Worm (Caenorhabditis elegans) whole organism, L1 larva: ENCODE results near the gene lig-1.
A peak's percentile ranks its signal among the peaks of the same experiment; 100 is the strongest.

Source experiments
- C04F5.9 ChIP-seq: sonication (generic microtip); optimal IDR thresholded peaks from 2 replicates; lab custom pipeline; 2016; ENCODE audit warnings: missing genetic modification characterization, missing compliant biosample characterization
- Y116A8C.19 ChIP-seq: sonication (generic microtip); optimal IDR thresholded peaks from 2 replicates; lab custom pipeline; 2016; ENCODE audit warnings: missing compliant biosample characterization, missing genetic modification characterization, borderline replicate concordance
- alr-1 ChIP-seq: fragments of 200-800 bp; sonication (Bioruptor generic); optimal IDR thresholded peaks from 2 replicates; lab custom pipeline; 2018; ENCODE audit warnings: borderline replicate concordance, mild to moderate bottlenecking, missing genetic modification characterization, missing compliant biosample characterization
- ceh-63 ChIP-seq: fragments of 200-800 bp; sonication (Bioruptor generic); optimal IDR thresholded peaks from 2 replicates; lab custom pipeline; 2018; ENCODE audit warnings: mild to moderate bottlenecking, missing genetic modification characterization, missing compliant biosample characterization
- dsc-1 ChIP-seq: sonication (generic microtip); optimal IDR thresholded peaks from 2 replicates; lab custom pipeline; 2016; ENCODE audit warnings: mild to moderate bottlenecking, missing genetic modification characterization, missing compliant biosample characterization
- efl-1 ChIP-seq, 4 experiments: fragments of 150-350 bp; optimal IDR thresholded peaks in 3 of 4; peaks in 1 of 4; 1 replicate in 1 of 4; 2 replicates in 3 of 4; lab custom pipeline; 2014; ENCODE audit warnings: missing biosample characterization in 2 of 4, missing genetic modification characterization in 2 of 4, missing genetic modification reagents in 2 of 4
- efl-3 ChIP-seq: fragments of 200-800 bp; sonication (Bioruptor generic); optimal IDR thresholded peaks from 2 replicates; lab custom pipeline; 2018; ENCODE audit warnings: mild to moderate bottlenecking, missing genetic modification characterization, missing compliant biosample characterization
- egl-13 ChIP-seq: sonication (generic microtip); optimal IDR thresholded peaks from 2 replicates; lab custom pipeline; 2016; ENCODE audit warnings: missing genotype, missing genetic modification reagents, missing genetic modification characterization, missing compliant biosample characterization
- egl-27 ChIP-seq, 2 experiments: fragments of 150-350 bp in 1 of 2; sonication (generic microtip); optimal IDR thresholded peaks; 3 replicates each; lab custom pipeline; 2017 to 2018; ENCODE audit warnings: missing biosample characterization in 2 of 2, missing genetic modification characterization in 2 of 2, missing genetic modification reagents in 2 of 2
- fkh-8 ChIP-seq: sonication (generic microtip); optimal IDR thresholded peaks from 2 replicates; lab custom pipeline; 2016; ENCODE audit warnings: mild to moderate bottlenecking, missing genetic modification characterization, missing compliant biosample characterization
- jun-1 ChIP-seq: fragments of 150-350 bp; optimal IDR thresholded peaks from 2 replicates; lab custom pipeline; 2014; ENCODE audit warnings: missing biosample characterization, missing genetic modification reagents, missing genetic modification characterization
- lin-13 ChIP-seq: fragments of 150-350 bp; optimal IDR thresholded peaks from 2 replicates; lab custom pipeline; 2014; ENCODE audit warnings: missing biosample characterization, missing genetic modification reagents, missing genetic modification characterization
- lin-14 ChIP-seq: fragments of 200-800 bp; sonication (Bioruptor generic); optimal IDR thresholded peaks from 2 replicates; lab custom pipeline; 2018; ENCODE audit warnings: mild to moderate bottlenecking, missing genetic modification characterization, moderate library complexity, missing compliant biosample characterization
- lin-15B ChIP-seq: fragments of 150-350 bp; sonication (generic microtip); optimal IDR thresholded peaks from 3 replicates; lab custom pipeline; 2014; ENCODE audit warnings: missing biosample characterization, missing genetic modification characterization
- lin-39 ChIP-seq: fragments of 150-350 bp; optimal IDR thresholded peaks from 2 replicates; lab custom pipeline; 2014; ENCODE audit warnings: missing biosample characterization, missing genetic modification reagents, missing genetic modification characterization
- lir-3 ChIP-seq: sonication (generic microtip); optimal IDR thresholded peaks from 2 replicates; lab custom pipeline; 2016; ENCODE audit warnings: mild to moderate bottlenecking, missing genetic modification characterization, moderate library complexity, missing compliant biosample characterization; ENCODE audit not compliant: poor library complexity
- lsy-2 ChIP-seq, 2 experiments: fragments of 150-350 bp; optimal IDR thresholded peaks; 2 replicates each; lab custom pipeline; 2014; ENCODE audit warnings: missing biosample characterization in 2 of 2, missing genetic modification characterization in 2 of 2
- mab-9 ChIP-seq: fragments of 200-800 bp; sonication (Bioruptor generic); IDR thresholded peaks from 2 replicates; pipeline ENCODE4 v1.3.6; 2022; ENCODE audit warnings: missing genetic modification reagents, missing genetic modification characterization, missing compliant biosample characterization
- mdl-1 ChIP-seq, 2 experiments: fragments of 150-350 bp; optimal IDR thresholded peaks; 2 replicates each; lab custom pipeline; 2014 to 2017; ENCODE audit warnings: missing biosample characterization in 2 of 2, missing genetic modification characterization in 2 of 2, inconsistent platforms in 1 of 2
- mef-2 ChIP-seq: fragments of 150-350 bp; optimal IDR thresholded peaks from 2 replicates; lab custom pipeline; 2014; ENCODE audit warnings: missing biosample characterization, missing genetic modification characterization
- mep-1 ChIP-seq: fragments of 150-350 bp; optimal IDR thresholded peaks from 2 replicates; lab custom pipeline; 2014; ENCODE audit warnings: missing biosample characterization, missing genetic modification characterization
- nhr-11 ChIP-seq: fragments of 150-350 bp; optimal IDR thresholded peaks from 2 replicates; lab custom pipeline; 2014; ENCODE audit warnings: missing biosample characterization, missing genetic modification characterization
- nhr-12 ChIP-seq: sonication (generic microtip); optimal IDR thresholded peaks from 2 replicates; lab custom pipeline; 2017; ENCODE audit warnings: missing biosample characterization, missing genetic modification characterization
- nhr-20 ChIP-seq: sonication (generic microtip); optimal IDR thresholded peaks from 2 replicates; lab custom pipeline; 2016; ENCODE audit warnings: mild to moderate bottlenecking, missing genetic modification characterization, missing compliant biosample characterization
- nhr-47 ChIP-seq: sonication (generic microtip); optimal IDR thresholded peaks from 2 replicates; lab custom pipeline; 2016; ENCODE audit warnings: mild to moderate bottlenecking, missing genetic modification characterization, moderate library complexity, missing compliant biosample characterization
- nhr-71 ChIP-seq: sonication (generic microtip); optimal IDR thresholded peaks from 2 replicates; lab custom pipeline; 2016; ENCODE audit warnings: mild to moderate bottlenecking, missing genetic modification characterization, moderate library complexity, missing compliant biosample characterization
- nhr-76 ChIP-seq: sonication (generic microtip); optimal IDR thresholded peaks from 2 replicates; lab custom pipeline; 2017; ENCODE audit warnings: missing biosample characterization, missing genetic modification characterization
- nhr-77 ChIP-seq: fragments of 150-350 bp; optimal IDR thresholded peaks from 2 replicates; lab custom pipeline; 2014; ENCODE audit warnings: missing biosample characterization, missing genetic modification characterization
- nhr-85 ChIP-seq: sonication (generic microtip); peaks from one replicate; lab custom pipeline; 2016; ENCODE audit warnings: missing genetic modification characterization, inconsistent platforms, missing compliant biosample characterization
- nhr-90 ChIP-seq: sonication (generic microtip); optimal IDR thresholded peaks from 2 replicates; lab custom pipeline; 2016; ENCODE audit warnings: mild to moderate bottlenecking, missing genetic modification characterization, missing compliant biosample characterization; ENCODE audit not compliant: poor library complexity
- pax-3 ChIP-seq: fragments of 200-800 bp; sonication (Bioruptor generic); optimal IDR thresholded peaks from 2 replicates; lab custom pipeline; 2018; ENCODE audit warnings: mild to moderate bottlenecking, missing genetic modification characterization, moderate library complexity, missing compliant biosample characterization
- snu-23 ChIP-seq: sonication (generic microtip); optimal IDR thresholded peaks from 2 replicates; lab custom pipeline; 2016; ENCODE audit warnings: missing genetic modification characterization, missing compliant biosample characterization
- sox-4 ChIP-seq: sonication (generic microtip); optimal IDR thresholded peaks from 2 replicates; lab custom pipeline; 2016; ENCODE audit warnings: missing genetic modification characterization, missing compliant biosample characterization
- sptf-1 ChIP-seq: fragments of 150-350 bp; optimal IDR thresholded peaks from 2 replicates; lab custom pipeline; 2014; ENCODE audit warnings: missing biosample characterization, missing genetic modification characterization
- tbx-2 ChIP-seq: sonication (generic microtip); optimal IDR thresholded peaks from 2 replicates; lab custom pipeline; 2016; ENCODE audit warnings: missing genetic modification characterization, missing compliant biosample characterization
- unc-130 ChIP-seq: fragments of 150-350 bp; optimal IDR thresholded peaks from 2 replicates; lab custom pipeline; 2017; ENCODE audit warnings: missing biosample characterization, missing genetic modification characterization, inconsistent platforms
- unc-30 ChIP-seq: sonication (generic microtip); optimal IDR thresholded peaks from 2 replicates; lab custom pipeline; 2017; ENCODE audit warnings: missing biosample characterization, missing genetic modification characterization
- vab-15 ChIP-seq: sonication (generic microtip); optimal IDR thresholded peaks from 2 replicates; lab custom pipeline; 2017; ENCODE audit warnings: missing genotype, mild to moderate bottlenecking, missing genetic modification characterization, missing compliant biosample characterization
- xbp-1 ChIP-seq: sonication (generic microtip); optimal IDR thresholded peaks from 2 replicates; lab custom pipeline; 2016; ENCODE audit warnings: missing genetic modification characterization, missing compliant biosample characterization
- zag-1 ChIP-seq: fragments of 150-350 bp; optimal IDR thresholded peaks from 2 replicates; lab custom pipeline; 2014; ENCODE audit warnings: missing biosample characterization, missing genetic modification characterization

Gene lig-1

ce11 chrV:10862457-10863097 lies 48.7 kb downstream of the lig-1 start:
- TF ChIP-seq pax-3 (tag; lab: Kevin White, UChicago) (peak; percentile 75), jun-1 (no peak), nhr-90 (tag; lab: Kevin White, UChicago) (no peak), mdl-1 (tag; optimal IDR thresholded peaks at IDR 0.05; lab: Kevin White, UChicago) (no peak), nhr-76 (no peak), sptf-1 (no peak), nhr-71 (peak; percentile 71), nhr-77 (tag; lab: Kevin White, UChicago) (no peak), ceh-63 (GFP tag; lab: Kevin White, UChicago) (no peak), egl-13 (tag; lab: Kevin White, UChicago) (peak; percentile 70), sox-4 (tag; lab: Kevin White, UChicago) (peak; percentile 27), C04F5.9 (tag; lab: Kevin White, UChicago) (no peak), lin-13 (GFP tag; lab: Kevin White, UChicago) (no peak), nhr-12 (tag; lab: Kevin White, UChicago) (no peak), vab-15 (no peak), unc-30 (tag; lab: Kevin White, UChicago) (no peak), lin-15B (tag; lab: Kevin White, UChicago) (no peak), lin-14 (GFP tag; lab: Kevin White, UChicago) (peak; percentile 40), nhr-11 (peak; percentile 9), fkh-8 (tag; lab: Kevin White, UChicago) (peak; percentile 81), nhr-85 (tag; lab: Kevin White, UChicago) (no peak), nhr-47 (tag; lab: Kevin White, UChicago) (peak; percentile 76), unc-130 (tag; lab: Kevin White, UChicago) (no peak), dsc-1 (tag; lab: Kevin White, UChicago) (peak; percentile 99), efl-1 (optimal IDR thresholded peaks at IDR 0.05; lab: Kevin White, UChicago) (no peak), efl-1 (GFP tag; optimal IDR thresholded peaks at IDR 0.05 in 1 of 2; lab: Kevin White, UChicago) (no peak), nhr-20 (peak; percentile 1), snu-23 (GFP tag; lab: Kevin White, UChicago) (no peak), egl-27 (tag; optimal IDR thresholded peaks at IDR 0.05; lab: Kevin White, UChicago) (no peak), mab-9 (GFP tag; lab: Robert Waterston, UW) (no peak), mep-1 (tag; lab: Kevin White, UChicago) (no peak)

ce11 chrV:10865599-10865998 lies 51.7 kb downstream of the lig-1 start, which contains the start of gene saeg-1:
saeg-1 (minus strand) TSS chrV:10865699.
- TF ChIP-seq zag-1 (tag; lab: Kevin White, UChicago) = no peak
- no peak for TF ChIP-seq sox-4 (tag; lab: Kevin White, UChicago)
- TF ChIP-seq lin-39 (tag; lab: Kevin White, UChicago) = no peak
- no peak for TF ChIP-seq tbx-2
- TF ChIP-seq nhr-12 (tag; lab: Kevin White, UChicago) = no peak
- TF ChIP-seq nhr-77 (tag; lab: Kevin White, UChicago) = no peak
- TF ChIP-seq unc-30 (tag; lab: Kevin White, UChicago) = no peak
- TF ChIP-seq lir-3 = no peak
- TF ChIP-seq Y116A8C.19 (tag; lab: Kevin White, UChicago) = no peak
- TF ChIP-seq alr-1 (tag; lab: Kevin White, UChicago) = no peak
- TF ChIP-seq efl-3 (GFP tag; lab: Kevin White, UChicago) = no peak
- no peak for TF ChIP-seq nhr-76
- no peak for TF ChIP-seq xbp-1
- no peak for TF ChIP-seq efl-1 (optimal IDR thresholded peaks at IDR 0.05; lab: Kevin White, UChicago)
- TF ChIP-seq efl-1 (GFP tag; optimal IDR thresholded peaks at IDR 0.05 in 1 of 2; lab: Kevin White, UChicago) = no peak
- TF ChIP-seq pax-3 (tag; lab: Kevin White, UChicago) = no peak
- TF ChIP-seq mef-2 = no peak
- no peak for TF ChIP-seq nhr-71
- TF ChIP-seq lsy-2 (tag; optimal IDR thresholded peaks at IDR 0.05; lab: Kevin White, UChicago) = no peak
